Fruit fly (Drosophila melanogaster) whole organism, embryonic: ENCODE data around the gene CG6294.

Source experiments
- Atf6 ChIP-seq: fragments of 200-800 bp; sonication (Bioruptor generic); IDR thresholded peaks from 2 replicates; pipeline ENCODE4 v1.3.6; 2022; ENCODE audit warnings: missing biosample characterization, missing genetic modification characterization
- Bgb ChIP-seq: fragments of 200-800 bp; sonication (Bioruptor generic); IDR thresholded peaks from 2 replicates; pipeline ENCODE4 v1.3.6; 2022; ENCODE audit warnings: missing biosample characterization, missing genetic modification characterization; ENCODE audit not compliant: partially characterized antibody
- CG10274 ChIP-seq: fragments of 200-800 bp; sonication (Bioruptor generic); optimal IDR thresholded peaks from 3 replicates; lab custom pipeline; 2017; ENCODE audit warnings: missing biosample characterization, mild to moderate bottlenecking, missing genetic modification characterization
- CG10321 ChIP-seq: fragments of 200-800 bp; sonication (Bioruptor generic); IDR thresholded peaks from 2 replicates; pipeline ENCODE4 v1.3.6; 2022; ENCODE audit warnings: missing biosample characterization, missing genetic modification characterization
- CG10462 ChIP-seq: fragments of 200-800 bp; sonication (Bioruptor generic); optimal IDR thresholded peaks from 2 replicates; lab custom pipeline; 2016; ENCODE audit warnings: missing biosample characterization, missing genetic modification characterization
- CG11504 ChIP-seq: fragments of 200-800 bp; sonication (Bioruptor generic); optimal IDR thresholded peaks from 3 replicates; lab custom pipeline; 2019; ENCODE audit warnings: missing biosample characterization, mild to moderate bottlenecking, missing genetic modification characterization, moderate library complexity
- CG12659 ChIP-seq: fragments of 200-800 bp; sonication (Bioruptor generic); optimal IDR thresholded peaks from 3 replicates; lab custom pipeline; 2017; ENCODE audit warnings: mild to moderate bottlenecking, missing biosample characterization, missing genetic modification reagents, missing genetic modification characterization
- CG12769 ChIP-seq: fragments of 200-800 bp; sonication (Bioruptor generic); optimal IDR thresholded peaks from 2 replicates; lab custom pipeline; 2019; ENCODE audit warnings: missing biosample characterization, mild to moderate bottlenecking, missing genetic modification characterization, moderate library complexity
- CG12942 ChIP-seq: fragments of 200-800 bp; sonication (Bioruptor generic); optimal IDR thresholded peaks from 3 replicates; lab custom pipeline; 2016; ENCODE audit warnings: missing biosample characterization, missing genetic modification characterization
- CG14050 ChIP-seq: fragments of 200-800 bp; sonication (Bioruptor generic); IDR thresholded peaks from 3 replicates; pipeline ENCODE4 v1.3.6; 2022; ENCODE audit warnings: missing biosample characterization, missing genetic modification characterization
- CG14710 ChIP-seq: fragments of 200-800 bp; sonication (Bioruptor generic); optimal IDR thresholded peaks from 3 replicates; lab custom pipeline; 2019; ENCODE audit warnings: missing biosample characterization, mild to moderate bottlenecking, missing genetic modification characterization, moderate library complexity
- CG15269 ChIP-seq: fragments of 200-800 bp; sonication (Bioruptor generic); optimal IDR thresholded peaks from 2 replicates; lab custom pipeline; 2018; ENCODE audit warnings: missing biosample characterization, mild to moderate bottlenecking, missing genetic modification characterization, moderate library complexity
- CG1647 ChIP-seq: fragments of 200-800 bp; sonication (Bioruptor generic); optimal IDR thresholded peaks from 3 replicates; lab custom pipeline; 2016; ENCODE audit warnings: missing biosample characterization, missing genetic modification characterization
- CG17361 ChIP-seq: fragments of 200-800 bp; sonication (Bioruptor generic); IDR thresholded peaks from 3 replicates; pipeline ENCODE4 v1.3.6; 2022; ENCODE audit warnings: missing biosample characterization, missing genetic modification characterization
- CG34224 ChIP-seq: fragments of 200-800 bp; sonication (Bioruptor generic); IDR thresholded peaks from 3 replicates; pipeline ENCODE4 v1.3.6; 2022; ENCODE audit warnings: missing biosample characterization, missing genetic modification characterization; ENCODE audit not compliant: partially characterized antibody
- CG4404 ChIP-seq: fragments of 200-800 bp; sonication (Bioruptor generic); IDR thresholded peaks from 2 replicates; pipeline ENCODE4 v1.3.6; 2022; ENCODE audit warnings: missing biosample characterization, missing genetic modification characterization
- CG4424 ChIP-seq: fragments of 200-800 bp; sonication (Bioruptor generic); optimal IDR thresholded peaks from 3 replicates; lab custom pipeline; 2016; ENCODE audit warnings: missing biosample characterization, missing genetic modification characterization
- CG4707 ChIP-seq: fragments of 200-800 bp; sonication (Bioruptor generic); optimal IDR thresholded peaks from 2 replicates; lab custom pipeline; 2018; ENCODE audit warnings: missing biosample characterization, mild to moderate bottlenecking, missing genetic modification characterization, moderate library complexity
- CG7372 ChIP-seq: fragments of 200-800 bp; sonication (Bioruptor generic); IDR thresholded peaks from 2 replicates; pipeline ENCODE4 v1.3.6; 2022; ENCODE audit warnings: missing biosample characterization, missing genetic modification characterization
- CG7786 ChIP-seq: fragments of 200-800 bp; sonication (Bioruptor generic); optimal IDR thresholded peaks from 2 replicates; lab custom pipeline; 2016; ENCODE audit warnings: missing biosample characterization, missing genetic modification characterization
- CG9876 ChIP-seq: fragments of 200-800 bp; sonication (Bioruptor generic); optimal IDR thresholded peaks from 2 replicates; lab custom pipeline; 2016; ENCODE audit warnings: missing biosample characterization, missing genetic modification characterization
- Fer3 ChIP-seq: fragments of 200-800 bp; sonication (Bioruptor generic); optimal IDR thresholded peaks from 2 replicates; lab custom pipeline; 2018; ENCODE audit warnings: missing biosample characterization, mild to moderate bottlenecking, missing genetic modification characterization, moderate library complexity
- HmgD ChIP-seq: fragments of 200-800 bp; sonication (Bioruptor generic); optimal IDR thresholded peaks from 3 replicates; lab custom pipeline; 2016; ENCODE audit warnings: missing biosample characterization, missing genetic modification characterization
- Hr39 ChIP-seq: fragments of >200 bp; optimal IDR thresholded peaks from 2 replicates; lab custom pipeline; 2017
- Jarid2 ChIP-seq: fragments of 200-800 bp; sonication (Bioruptor generic); optimal IDR thresholded peaks from 3 replicates; lab custom pipeline; 2017; ENCODE audit warnings: mild to moderate bottlenecking, missing biosample characterization, missing genetic modification reagents, missing genetic modification characterization
- Meics ChIP-seq: fragments of 200-800 bp; sonication (Bioruptor generic); optimal IDR thresholded peaks from 2 replicates; lab custom pipeline; 2017; ENCODE audit warnings: missing biosample characterization, mild to moderate bottlenecking, missing genetic modification characterization
- NFAT ChIP-seq: fragments of 200-800 bp; sonication (Bioruptor generic); IDR thresholded peaks from 2 replicates; pipeline ENCODE4 v1.3.6; 2022; ENCODE audit warnings: missing biosample characterization, missing genetic modification characterization
- Neu2 ChIP-seq: fragments of 200-800 bp; sonication (Bioruptor generic); optimal IDR thresholded peaks from 3 replicates; lab custom pipeline; 2016; ENCODE audit warnings: missing biosample characterization, missing genetic modification characterization, borderline replicate concordance
- Oli ChIP-seq: fragments of 200-800 bp; sonication (Bioruptor generic); optimal IDR thresholded peaks from 2 replicates; lab custom pipeline; 2018; ENCODE audit warnings: missing biosample characterization, mild to moderate bottlenecking, missing genetic modification characterization, moderate library complexity
- Rfx ChIP-seq: fragments of 200-800 bp; sonication (Bioruptor generic); IDR thresholded peaks from 2 replicates; pipeline ENCODE4 v1.3.6; 2022; ENCODE audit warnings: missing biosample characterization, missing genetic modification characterization
- Side ChIP-seq: fragments of 200-800 bp; sonication (Bioruptor generic); optimal IDR thresholded peaks from 2 replicates; lab custom pipeline; 2016; ENCODE audit warnings: missing biosample characterization, missing genetic modification characterization
- Sry-β ChIP-seq: fragments of 200-800 bp; sonication (Bioruptor generic); optimal IDR thresholded peaks from 2 replicates; lab custom pipeline; 2018; ENCODE audit warnings: missing biosample characterization, mild to moderate bottlenecking, missing genetic modification characterization, moderate library complexity
- Ssrp ChIP-seq: fragments of 200-800 bp; sonication (Bioruptor generic); optimal IDR thresholded peaks from 2 replicates; lab custom pipeline; 2018; ENCODE audit warnings: missing biosample characterization, mild to moderate bottlenecking, missing genetic modification characterization, moderate library complexity
- Stat92E ChIP-seq, 3 experiments: fragments of >200 bp in 2 of 3; fragments of 200-800 bp in 1 of 3; sonication (Bioruptor generic) in 1 of 3; optimal IDR thresholded peaks; 2 replicates each; lab custom pipeline; 2017 to 2019; ENCODE audit warnings: missing biosample characterization in 3 of 3, missing genetic modification characterization in 3 of 3, mild to moderate bottlenecking in 1 of 3, moderate library complexity in 1 of 3
- Xbp1 ChIP-seq: fragments of 200-800 bp; sonication (Bioruptor generic); optimal IDR thresholded peaks from 3 replicates; lab custom pipeline; 2016; ENCODE audit warnings: missing biosample characterization, mild to moderate bottlenecking, missing genetic modification characterization
- ara ChIP-seq: fragments of 200-800 bp; sonication (Bioruptor generic); IDR thresholded peaks from 2 replicates; pipeline ENCODE4 v1.3.6; 2022; ENCODE audit warnings: missing biosample characterization, missing genetic modification characterization
- cas ChIP-seq: fragments of 200-800 bp; sonication (Bioruptor generic); IDR thresholded peaks from 2 replicates; pipeline ENCODE4 v1.3.6; 2022; ENCODE audit warnings: missing biosample characterization, missing genetic modification characterization
- gcm2 ChIP-seq: fragments of 200-800 bp; sonication (Bioruptor generic); optimal IDR thresholded peaks from 2 replicates; lab custom pipeline; 2016; ENCODE audit warnings: missing biosample characterization, missing genetic modification characterization
- lbe ChIP-seq: fragments of 200-800 bp; sonication (Bioruptor generic); optimal IDR thresholded peaks from 2 replicates; lab custom pipeline; 2016; ENCODE audit warnings: missing biosample characterization, mild to moderate bottlenecking, missing genetic modification characterization
- luna ChIP-seq: fragments of 200-800 bp; sonication (Bioruptor generic); optimal IDR thresholded peaks from 2 replicates; lab custom pipeline; 2016; ENCODE audit warnings: missing biosample characterization, missing genetic modification characterization
- pita ChIP-seq: fragments of 200-800 bp; sonication (Bioruptor generic); optimal IDR thresholded peaks from 2 replicates; lab custom pipeline; 2017; ENCODE audit warnings: missing biosample characterization, mild to moderate bottlenecking, missing genetic modification characterization
- pros ChIP-seq: fragments of 200-800 bp; sonication (Bioruptor generic); optimal IDR thresholded peaks from 3 replicates; lab custom pipeline; 2019; ENCODE audit warnings: missing biosample characterization, mild to moderate bottlenecking, missing genetic modification characterization, moderate library complexity
- pzg ChIP-seq: fragments of 200-800 bp; sonication (Bioruptor generic); optimal IDR thresholded peaks from 3 replicates; lab custom pipeline; 2018; ENCODE audit warnings: missing biosample characterization, mild to moderate bottlenecking, missing genetic modification characterization, moderate library complexity
- run ChIP-seq: fragments of 200-800 bp; sonication (Bioruptor generic); optimal IDR thresholded peaks from 3 replicates; lab custom pipeline; 2018; ENCODE audit warnings: missing biosample characterization, mild to moderate bottlenecking, missing genetic modification characterization
- slou ChIP-seq: fragments of 200-800 bp; sonication (Bioruptor generic); optimal IDR thresholded peaks from 3 replicates; lab custom pipeline; 2016; ENCODE audit warnings: missing biosample characterization, missing genetic modification characterization
- twi ChIP-seq: fragments of 200-800 bp; optimal IDR thresholded peaks from 2 replicates; lab custom pipeline; 2019; ENCODE audit warnings: missing biosample characterization, mild to moderate bottlenecking, missing genetic modification characterization, moderate library complexity
- tx ChIP-seq: fragments of 200-800 bp; sonication (Bioruptor generic); optimal IDR thresholded peaks from 2 replicates; lab custom pipeline; 2016; ENCODE audit warnings: missing biosample characterization, missing genetic modification characterization
- wek ChIP-seq: fragments of 200-800 bp; sonication (Bioruptor generic); optimal IDR thresholded peaks from 3 replicates; lab custom pipeline; 2018; ENCODE audit warnings: missing biosample characterization, mild to moderate bottlenecking, missing genetic modification characterization, moderate library complexity
- z ChIP-seq: fragments of 200-800 bp; sonication (Bioruptor generic); IDR thresholded peaks from 3 replicates; pipeline ENCODE4 v1.3.6; 2022; ENCODE audit warnings: missing biosample characterization, missing genetic modification characterization

Gene CG6294

DNA sequence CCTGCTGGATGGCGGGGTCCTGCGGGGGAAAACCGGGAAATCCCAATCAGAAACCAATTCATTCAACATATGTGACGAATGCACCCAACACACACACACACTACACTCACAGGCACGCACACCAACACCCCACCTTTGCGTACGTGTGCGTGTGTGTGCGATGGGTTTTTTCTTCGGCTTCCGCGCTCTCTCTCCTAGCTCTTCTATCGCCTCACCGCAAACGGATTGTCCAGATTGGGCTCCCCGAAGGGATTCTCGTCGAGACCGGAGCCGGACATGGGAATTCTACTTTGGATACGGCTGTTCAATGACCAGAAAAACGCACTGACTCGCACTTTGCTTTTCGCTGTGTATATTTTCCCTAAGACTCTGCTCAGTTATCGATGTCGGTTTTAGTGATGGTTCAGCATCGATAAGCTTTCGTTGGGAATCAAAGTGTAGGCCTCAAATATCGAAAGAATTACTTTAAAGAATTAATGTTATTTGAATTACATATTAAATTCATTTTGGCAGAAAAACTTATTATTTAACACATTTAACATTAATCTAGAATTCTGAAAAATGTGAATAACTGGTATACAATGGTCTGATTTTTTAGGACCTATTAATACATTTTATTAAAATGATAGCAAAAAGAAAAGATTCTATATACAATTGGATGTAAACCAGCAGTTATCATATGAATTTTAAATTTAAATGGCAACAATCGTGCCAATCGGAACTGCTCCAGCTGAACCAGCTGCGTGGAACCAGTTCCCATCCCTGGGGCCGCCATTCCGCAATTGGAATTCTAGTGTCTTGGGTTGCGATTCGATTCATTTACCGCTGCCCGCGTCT is 12.8 kb upstream of the CG6294 start, which contains the start of the genes Scamp and Ahcy (continued):
- TF ChIP-seq CG10274, result no peak
- TF ChIP-seq Jarid2 (GFP tag; lab: Kevin White, UChicago), result no peak
- TF ChIP-seq CG7786, result no peak
- no peak for TF ChIP-seq twi
- no peak for TF ChIP-seq Oli
- TF ChIP-seq CG9876 (GFP tag; lab: Kevin White, UChicago), result no peak
- TF ChIP-seq CG12769 (tag; lab: Kevin White, UChicago), result peak; percentile 15
- no peak; the same call in 2 of the 3 replicates for TF ChIP-seq CG34224 (GFP tag; lab: Robert Waterston, UW)
- TF ChIP-seq Xbp1 (GFP tag; lab: Kevin White, UChicago), result peak; percentile 16
- TF ChIP-seq CG14710, result peak; percentile 60
- no peak for TF ChIP-seq CG7372 (GFP tag; lab: Robert Waterston, UW)
- TF ChIP-seq slou (GFP tag; lab: Kevin White, UChicago), result no peak
- no peak for TF ChIP-seq pros (GFP tag; lab: Kevin White, UChicago)
- peak; percentile 26 for TF ChIP-seq pzg (GFP tag; lab: Kevin White, UChicago)
- no peak for TF ChIP-seq gcm2
- TF ChIP-seq Sry-β (GFP tag; lab: Kevin White, UChicago), result no peak
- TF ChIP-seq Hr39 (lab: Kevin White, UChicago), result no peak
- TF ChIP-seq Neu2 (GFP tag; lab: Kevin White, UChicago), result no peak
- TF ChIP-seq CG10462, result no peak
- peak; percentile 57; the same call in 2 of the 3 replicates for TF ChIP-seq CG17361 (GFP tag; lab: Robert Waterston, UW)
- no peak for TF ChIP-seq lbe
- TF ChIP-seq CG12942, result no peak
- TF ChIP-seq Stat92E (GFP tag; optimal IDR thresholded peaks at IDR 0.05; lab: Kevin White, UChicago), result no peak
- TF ChIP-seq z (GFP tag; lab: Robert Waterston, UW), result no peak
- no peak for TF ChIP-seq CG14050 (GFP tag; lab: Robert Waterston, UW)
- TF ChIP-seq CG11504 (tag; lab: Kevin White, UChicago), result peak; percentile 45
- TF ChIP-seq Rfx (GFP tag; lab: Robert Waterston, UW), result 0 out of 2 replicates have a peak, but pooled peaks have one; percentile 6
- peak; percentile 17 for TF ChIP-seq CG15269 (tag; lab: Kevin White, UChicago)
- TF ChIP-seq luna (GFP tag; lab: Kevin White, UChicago), result no peak
- TF ChIP-seq CG12659 (GFP tag; lab: Kevin White, UChicago), result peak; percentile 55
- TF ChIP-seq Meics (GFP tag; lab: Kevin White, UChicago), result peak; percentile 59
- TF ChIP-seq Fer3, result no peak
- no peak for TF ChIP-seq wek
- no peak for TF ChIP-seq pita (GFP tag; lab: Kevin White, UChicago)
- TF ChIP-seq CG10321, result no peak
- no peak for TF ChIP-seq CG4707
- TF ChIP-seq run, result no peak
- no peak for TF ChIP-seq ara (GFP tag; lab: Robert Waterston, UW)
- TF ChIP-seq CG4424 (GFP tag; lab: Kevin White, UChicago), result no peak
- no peak for TF ChIP-seq tx (GFP tag; lab: Kevin White, UChicago)
- TF ChIP-seq HmgD (GFP tag; lab: Kevin White, UChicago), result no peak
- no peak for TF ChIP-seq Ssrp (tag; lab: Kevin White, UChicago)
- peak; percentile 32; the same call in 1 of the 2 replicates for TF ChIP-seq Bgb (GFP tag; lab: Robert Waterston, UW)
- TF ChIP-seq Side (GFP tag; lab: Kevin White, UChicago), result no peak
- TF ChIP-seq Atf6 (GFP tag; lab: Robert Waterston, UW), result no peak
- TF ChIP-seq NFAT (GFP tag; lab: Robert Waterston, UW), result 0 out of 2 replicates have a peak, but pooled peaks have one; percentile 12
- no peak for TF ChIP-seq CG1647 (GFP tag; lab: Kevin White, UChicago)
- no peak for TF ChIP-seq CG4404
- TF ChIP-seq cas (GFP tag; lab: Robert Waterston, UW), result no peak
